Worm (Caenorhabditis elegans): Measurements from ENCODE around the gene R13H7.2.

DNA sequence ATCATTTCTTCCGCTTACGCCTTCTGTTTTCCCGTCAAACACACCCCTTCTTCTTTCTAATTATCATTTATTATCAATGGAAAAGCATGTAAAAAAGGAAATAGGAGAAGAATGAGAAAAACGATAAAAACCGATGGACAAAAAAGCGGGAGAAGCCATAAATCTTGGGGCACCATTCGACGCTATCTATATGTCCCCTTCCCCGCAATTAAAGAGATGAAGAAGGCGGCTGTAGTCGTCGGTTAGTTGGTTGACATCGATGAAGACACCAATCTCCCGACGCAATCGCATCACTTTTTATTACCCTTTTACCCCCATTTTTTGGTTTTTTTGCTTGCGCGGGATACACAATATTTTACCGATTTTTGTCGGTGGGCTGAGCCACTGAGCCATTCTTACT, 25.6 kb downstream of the R13H7.2 start:
- no peak for TF ChIP-seq zag-1 (tag; optimal IDR thresholded peaks at IDR 0.05)
- no peak for TF ChIP-seq sptf-1 (tag; optimal IDR thresholded peaks at IDR 0.05)
- TF ChIP-seq ama-1 (optimal IDR thresholded peaks at IDR 0.05): no peak
- no peak for TF ChIP-seq nhr-237 (tag; optimal IDR thresholded peaks at IDR 0.05)
- TF ChIP-seq elt-2 (tag; optimal IDR thresholded peaks at IDR 0.05): no peak
- no peak for TF ChIP-seq nhr-47 (tag; optimal IDR thresholded peaks at IDR 0.05)
- no peak for TF ChIP-seq pag-3 (tag; optimal IDR thresholded peaks at IDR 0.05; ENCODE audit: borderline replicate concordance, insufficient read depth)

Measured in whole organism, L1 larva.